Worm (Caenorhabditis elegans) whole organism, mixed stage, embryonic: ENCODE measurements around the gene pes-9.

ENCODE experiments used
- M03D4.4 ChIP-seq: sonication (generic microtip); optimal IDR thresholded peaks from 2 replicates; lab custom pipeline; 2017; ENCODE audit warnings: mild to moderate bottlenecking, missing genetic modification characterization, missing compliant biosample characterization
- bed-3 ChIP-seq: fragments of 200-800 bp; sonication (Bioruptor generic); optimal IDR thresholded peaks from 3 replicates; lab custom pipeline; 2018; ENCODE audit warnings: mild to moderate bottlenecking, missing genetic modification characterization, moderate library complexity, missing compliant biosample characterization
- ceh-39 ChIP-seq: fragments of 150-350 bp; optimal IDR thresholded peaks from 2 replicates; lab custom pipeline; 2014; ENCODE audit warnings: missing biosample characterization, missing genetic modification characterization
- ceh-43 ChIP-seq: fragments of 200-800 bp; sonication (Bioruptor generic); optimal IDR thresholded peaks from 2 replicates; lab custom pipeline; 2018; ENCODE audit warnings: mild to moderate bottlenecking, missing genetic modification characterization, moderate library complexity, missing compliant biosample characterization
- ceh-83 ChIP-seq: fragments of 200-800 bp; sonication (Bioruptor generic); optimal IDR thresholded peaks from 2 replicates; lab custom pipeline; 2018; ENCODE audit warnings: mild to moderate bottlenecking, missing genetic modification characterization, missing compliant biosample characterization
- cnd-1 ChIP-seq: fragments of 200-800 bp; sonication (Bioruptor generic); optimal IDR thresholded peaks from 2 replicates; lab custom pipeline; 2018; ENCODE audit warnings: mild to moderate bottlenecking, missing genetic modification characterization, missing compliant biosample characterization
- drap-1 ChIP-seq: fragments of 200-800 bp; sonication (Bioruptor generic); optimal IDR thresholded peaks from 3 replicates; lab custom pipeline; 2018; ENCODE audit warnings: mild to moderate bottlenecking, missing genetic modification characterization, missing compliant biosample characterization
- elt-1 ChIP-seq: sonication (generic microtip); optimal IDR thresholded peaks from 2 replicates; lab custom pipeline; 2017; ENCODE audit warnings: missing genetic modification characterization, mild to moderate bottlenecking, missing compliant biosample characterization, antibody characterized with exemption, moderate library complexity, borderline replicate concordance; ENCODE audit not compliant: insufficient read depth
- elt-3 ChIP-seq: fragments of 150-350 bp; optimal IDR thresholded peaks from 2 replicates; lab custom pipeline; 2014; ENCODE audit warnings: missing biosample characterization, missing genetic modification characterization
- flh-1 ChIP-seq: fragments of 200-800 bp; sonication (Bioruptor generic); optimal IDR thresholded peaks from 2 replicates; lab custom pipeline; 2018; ENCODE audit warnings: mild to moderate bottlenecking, missing genetic modification characterization, moderate library complexity, missing compliant biosample characterization
- ham-2 ChIP-seq: fragments of 200-800 bp; sonication (Bioruptor generic); optimal IDR thresholded peaks from 2 replicates; lab custom pipeline; 2018; ENCODE audit warnings: mild to moderate bottlenecking, missing genetic modification characterization, missing compliant biosample characterization
- hlh-1 ChIP-seq: fragments of 150-350 bp; optimal IDR thresholded peaks from 2 replicates; lab custom pipeline; 2014; ENCODE audit warnings: missing biosample characterization, missing genetic modification reagents, missing genetic modification characterization
- lin-13 ChIP-seq: fragments of 150-350 bp; optimal IDR thresholded peaks from 2 replicates; lab custom pipeline; 2014; ENCODE audit warnings: missing biosample characterization, missing genetic modification characterization
- lin-32 ChIP-seq: fragments of 200-800 bp; sonication (Bioruptor generic); optimal IDR thresholded peaks from 2 replicates; lab custom pipeline; 2018; ENCODE audit warnings: mild to moderate bottlenecking, missing genetic modification characterization, missing compliant biosample characterization
- lsy-2 ChIP-seq: fragments of 150-350 bp; optimal IDR thresholded peaks from 2 replicates; lab custom pipeline; 2014; ENCODE audit warnings: missing biosample characterization, missing genetic modification characterization
- mab-5 ChIP-seq: fragments of 150-350 bp; optimal IDR thresholded peaks from 2 replicates; lab custom pipeline; 2014; ENCODE audit warnings: missing biosample characterization, missing genetic modification characterization
- mep-1 ChIP-seq: fragments of 150-350 bp; optimal IDR thresholded peaks from 2 replicates; lab custom pipeline; 2017; ENCODE audit warnings: missing biosample characterization, missing genetic modification reagents, missing genetic modification characterization, inconsistent platforms
- mls-2 ChIP-seq: sonication (generic microtip); optimal IDR thresholded peaks from 2 replicates; lab custom pipeline; 2016; ENCODE audit warnings: mild to moderate bottlenecking, missing genetic modification characterization, moderate library complexity, missing compliant biosample characterization
- nhr-12 ChIP-seq: fragments of 150-350 bp; optimal IDR thresholded peaks from 2 replicates; lab custom pipeline; 2014; ENCODE audit warnings: missing biosample characterization, missing genetic modification characterization
- nhr-2 ChIP-seq: fragments of 150-350 bp; optimal IDR thresholded peaks from 2 replicates; lab custom pipeline; 2014; ENCODE audit warnings: missing biosample characterization, missing genetic modification characterization
- nhr-237 ChIP-seq: fragments of 150-350 bp; optimal IDR thresholded peaks from 2 replicates; lab custom pipeline; 2014; ENCODE audit warnings: missing biosample characterization, missing genetic modification characterization
- nhr-28 ChIP-seq: fragments of 150-350 bp; optimal IDR thresholded peaks from 2 replicates; lab custom pipeline; 2014; ENCODE audit warnings: missing biosample characterization, missing genetic modification characterization
- nhr-76 ChIP-seq: sonication (generic microtip); optimal IDR thresholded peaks from 2 replicates; lab custom pipeline; 2017; ENCODE audit warnings: missing biosample characterization, missing genetic modification characterization
- pha-4 ChIP-seq: fragments of 150-350 bp; optimal IDR thresholded peaks from 2 replicates; lab custom pipeline; 2018; ENCODE audit warnings: missing biosample characterization, missing genetic modification reagents, missing genetic modification characterization
- sem-2 ChIP-seq: fragments of 200-800 bp; sonication (Bioruptor generic); optimal IDR thresholded peaks from 2 replicates; lab custom pipeline; 2018; ENCODE audit warnings: mild to moderate bottlenecking, missing genetic modification characterization, missing compliant biosample characterization
- snpc-4 ChIP-seq: fragments of 150-350 bp; optimal IDR thresholded peaks from 2 replicates; lab custom pipeline; 2014; ENCODE audit warnings: missing biosample characterization, missing genetic modification characterization
- sptf-1 ChIP-seq: sonication (generic microtip); optimal IDR thresholded peaks from 2 replicates; lab custom pipeline; 2017; ENCODE audit warnings: mild to moderate bottlenecking, missing genetic modification characterization, moderate library complexity, missing compliant biosample characterization
- tbx-8 ChIP-seq: fragments of 200-800 bp; sonication (Bioruptor generic); optimal IDR thresholded peaks from 2 replicates; lab custom pipeline; 2018; ENCODE audit warnings: mild to moderate bottlenecking, missing genetic modification characterization, moderate library complexity, missing compliant biosample characterization
- unc-120 ChIP-seq: sonication (generic microtip); optimal IDR thresholded peaks from 2 replicates; lab custom pipeline; 2017; ENCODE audit warnings: missing genetic modification characterization, missing compliant biosample characterization; ENCODE audit not compliant: poor library complexity, severe bottlenecking
- unc-39 ChIP-seq: fragments of 150-350 bp; optimal IDR thresholded peaks from 2 replicates; lab custom pipeline; 2014; ENCODE audit warnings: missing biosample characterization, missing genetic modification characterization
- unc-62 ChIP-seq: fragments of 150-350 bp; optimal IDR thresholded peaks from 2 replicates; lab custom pipeline; 2014; ENCODE audit warnings: missing biosample characterization, missing genetic modification reagents, missing genetic modification characterization
- zip-8 ChIP-seq: fragments of 150-350 bp; optimal IDR thresholded peaks from 2 replicates; lab custom pipeline; 2014; ENCODE audit warnings: missing biosample characterization, missing genetic modification characterization

The pes-9 gene

DNA sequence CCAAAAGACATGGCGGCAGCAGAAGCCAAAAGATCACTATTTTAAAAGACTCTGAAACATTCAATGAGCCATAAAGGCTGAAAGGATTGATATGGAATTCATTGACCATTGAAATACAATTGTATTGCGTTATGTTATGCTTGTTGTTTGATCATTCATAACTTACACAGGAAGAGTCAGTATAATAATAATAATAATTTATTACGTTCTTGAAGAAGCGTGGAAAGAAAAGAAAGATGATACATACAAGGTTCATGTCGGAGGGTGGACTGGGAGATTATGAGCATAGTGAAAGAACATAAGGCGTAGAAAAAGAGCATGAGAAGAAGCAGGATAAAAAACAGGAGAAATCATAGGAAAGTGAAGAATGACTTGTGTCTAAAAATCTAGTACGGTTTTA, 43.2 kb upstream of the pes-9 start, which contains the start of gene F43D2.7:
TSS of gene F43D2.7 (minus strand) at position 101 of the 400 bp plus-strand sequence.
- TF ChIP-seq lin-32: no peak
- TF ChIP-seq cnd-1: no peak
- no peak for TF ChIP-seq M03D4.4
- TF ChIP-seq mab-5: no peak
- TF ChIP-seq nhr-76 (tag; lab: Kevin White, UChicago): no peak
- TF ChIP-seq elt-1: no peak
- no peak for TF ChIP-seq ceh-43 (GFP tag; lab: Kevin White, UChicago)
- no peak for TF ChIP-seq unc-39
- TF ChIP-seq mls-2 (tag; lab: Kevin White, UChicago): no peak
- TF ChIP-seq ceh-83 (GFP tag; lab: Kevin White, UChicago): no peak
- TF ChIP-seq tbx-8 (GFP tag; lab: Kevin White, UChicago): no peak
- TF ChIP-seq ceh-39: no peak
- no peak for TF ChIP-seq ham-2 (GFP tag; lab: Kevin White, UChicago)
- no peak for TF ChIP-seq elt-3 (tag; lab: Kevin White, UChicago)
- no peak for TF ChIP-seq sptf-1 (tag; lab: Kevin White, UChicago)
- no peak for TF ChIP-seq sem-2
- TF ChIP-seq nhr-28 (tag; lab: Kevin White, UChicago): no peak

DNA sequence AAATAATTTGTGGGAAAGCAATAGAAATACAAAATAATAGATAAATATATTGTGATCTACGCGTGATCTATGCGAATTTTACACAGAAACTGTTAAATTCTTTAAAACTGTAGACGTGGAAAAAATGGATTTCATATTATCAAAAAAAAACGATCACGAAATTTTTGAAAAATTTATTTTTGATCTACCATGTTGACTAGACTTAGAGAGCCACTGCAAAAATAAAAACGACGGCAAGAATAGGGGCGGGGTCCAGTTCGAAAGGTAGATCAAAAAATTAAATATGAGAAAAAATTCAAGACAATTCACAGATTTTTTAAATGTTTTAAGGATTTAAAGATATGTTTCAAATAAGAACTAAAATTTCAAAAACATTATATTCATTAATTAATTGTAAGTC, 41.2 kb upstream of the pes-9 start:
- TF ChIP-seq ceh-43 (GFP tag; lab: Kevin White, UChicago) (no peak), lsy-2 (tag; lab: Kevin White, UChicago) (no peak), unc-39 (no peak), nhr-76 (tag; lab: Kevin White, UChicago) (no peak), ham-2 (GFP tag; lab: Kevin White, UChicago) (no peak), ceh-39 (no peak), drap-1 (GFP tag; lab: Kevin White, UChicago) (no peak), unc-120 (tag; lab: Kevin White, UChicago) (no peak), tbx-8 (GFP tag; lab: Kevin White, UChicago) (no peak)

DNA sequence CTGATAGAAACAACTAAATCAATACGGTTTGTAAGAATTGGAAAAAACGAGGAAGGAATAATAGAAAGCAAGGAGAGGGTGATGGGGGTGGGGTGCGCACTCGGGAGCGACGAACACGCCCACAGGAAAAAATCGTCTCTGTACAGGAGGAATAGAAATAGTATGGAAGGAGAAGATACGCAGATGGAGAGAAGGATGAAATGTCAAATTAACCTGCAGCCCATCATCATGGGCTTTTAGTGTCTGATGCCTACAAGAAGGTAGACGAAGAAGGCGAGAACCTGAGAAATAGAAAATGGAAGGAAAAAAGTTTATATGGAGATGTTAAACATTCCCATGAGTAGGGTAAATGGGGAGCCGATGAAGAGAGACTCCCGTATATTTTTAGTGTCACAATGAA, 38.3 kb upstream of the pes-9 start, which contains the start of gene F43D2.6:
TSS of gene F43D2.6 (minus strand) at position 62 of the 400 bp plus-strand sequence.
- TF ChIP-seq sptf-1 (tag; lab: Kevin White, UChicago): no peak
- TF ChIP-seq sem-2: no peak
- no peak for TF ChIP-seq snpc-4
- no peak for TF ChIP-seq mab-5
- TF ChIP-seq ceh-43 (GFP tag; lab: Kevin White, UChicago): no peak
- TF ChIP-seq drap-1 (GFP tag; lab: Kevin White, UChicago): no peak
- no peak for TF ChIP-seq lsy-2 (tag; lab: Kevin White, UChicago)
- no peak for TF ChIP-seq elt-1
- no peak for TF ChIP-seq unc-62 (GFP tag; lab: Kevin White, UChicago)
- no peak for TF ChIP-seq M03D4.4
- no peak for TF ChIP-seq bed-3 (GFP tag; lab: Kevin White, UChicago)
- TF ChIP-seq, all 35 proteins: peak for 0

DNA sequence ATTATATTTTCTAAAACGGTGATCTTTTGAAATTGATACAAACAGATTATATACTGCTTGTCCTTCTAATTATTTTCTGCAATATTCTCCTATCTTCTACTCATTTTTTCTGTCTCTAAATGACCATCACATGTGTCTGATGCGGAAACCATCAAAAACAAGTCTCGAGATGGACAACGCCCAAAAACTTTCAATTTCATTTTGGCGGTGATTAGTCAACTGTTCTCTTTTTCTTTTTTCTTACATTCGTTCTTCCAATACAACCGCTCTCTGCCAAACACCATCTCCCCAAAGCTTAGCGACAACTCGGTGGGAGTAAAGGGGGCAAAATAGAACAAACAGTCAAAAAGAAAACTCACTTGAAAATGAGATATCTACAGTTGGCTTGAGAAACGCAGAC, 36.5 kb upstream of the pes-9 start:
- TF ChIP-seq nhr-2 (tag; lab: Kevin White, UChicago): no peak
- no peak for TF ChIP-seq lsy-2 (tag; lab: Kevin White, UChicago)
- TF ChIP-seq zip-8: no peak
- TF ChIP-seq flh-1 (GFP tag; lab: Kevin White, UChicago): no peak
- no peak for TF ChIP-seq drap-1 (GFP tag; lab: Kevin White, UChicago)
- TF ChIP-seq mls-2 (tag; lab: Kevin White, UChicago): no peak
- no peak for TF ChIP-seq lin-32
- no peak for TF ChIP-seq nhr-12 (tag; lab: Kevin White, UChicago)

DNA sequence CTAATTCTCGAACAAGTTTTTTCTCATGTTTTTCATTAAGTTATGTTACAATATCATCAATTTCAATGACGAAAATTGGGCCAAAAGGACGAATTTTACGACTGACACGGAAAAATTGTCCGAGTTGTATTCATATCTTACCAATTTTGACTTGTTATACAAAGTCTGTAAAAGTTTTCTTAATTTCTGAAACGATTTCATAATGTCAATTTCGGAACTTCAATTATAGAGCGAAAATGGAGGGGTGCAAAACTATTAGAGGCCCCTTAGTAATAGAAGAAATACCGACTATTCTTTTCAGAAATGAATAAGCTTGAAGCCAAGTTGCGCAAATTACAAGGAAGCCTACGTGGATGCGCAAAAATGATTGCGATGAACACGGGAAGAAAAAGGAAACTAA, 34.8 kb upstream of the pes-9 start, which contains the start of gene F43D2.3:
TSS of gene F43D2.3 (plus strand) at position 301 of the 400 bp plus-strand sequence.
- no peak for TF ChIP-seq lsy-2 (tag; lab: Kevin White, UChicago)
- TF ChIP-seq mep-1 (tag; lab: Kevin White, UChicago): no peak
- no peak for TF ChIP-seq sem-2
- no peak for TF ChIP-seq lin-13 (tag; lab: Kevin White, UChicago)
- TF ChIP-seq, all 35 proteins: peak for 0

DNA sequence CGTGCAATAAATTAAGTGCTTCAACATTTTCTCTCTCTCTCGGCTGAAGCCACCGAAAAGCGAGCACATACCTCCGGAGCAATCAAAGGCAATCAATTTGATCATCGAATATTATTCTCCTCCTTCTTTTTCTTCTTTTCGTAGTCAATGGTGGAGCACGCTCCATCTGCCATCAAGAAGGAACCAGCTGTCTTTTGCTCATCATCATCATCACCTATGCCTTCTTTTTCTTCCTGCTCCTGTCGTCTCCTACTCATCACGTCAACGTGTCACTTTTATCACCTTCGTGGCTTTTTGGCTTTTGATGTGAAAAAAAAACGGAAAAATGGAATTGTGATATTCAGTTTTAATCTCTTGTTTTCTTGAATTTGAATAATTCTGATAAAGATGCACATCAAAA, 28.8 kb upstream of the pes-9 start:
- TF ChIP-seq lin-13 (tag; lab: Kevin White, UChicago) (no peak), nhr-237 (tag; lab: Kevin White, UChicago) (no peak), mls-2 (tag; lab: Kevin White, UChicago) (no peak), nhr-76 (tag; lab: Kevin White, UChicago) (no peak), lin-32 (no peak), elt-1 (no peak), drap-1 (GFP tag; lab: Kevin White, UChicago) (no peak), ham-2 (GFP tag; lab: Kevin White, UChicago) (no peak), elt-3 (tag; lab: Kevin White, UChicago) (no peak), unc-39 (no peak), sem-2 (no peak), ceh-39 (no peak), hlh-1 (tag; lab: Kevin White, UChicago) (peak; percentile 80), flh-1 (GFP tag; lab: Kevin White, UChicago) (no peak), pha-4 (tag; lab: Kevin White, UChicago) (no peak), mep-1 (tag; lab: Kevin White, UChicago) (no peak), unc-120 (tag; lab: Kevin White, UChicago) (peak; percentile 54), unc-62 (GFP tag; lab: Kevin White, UChicago) (peak; percentile 95), tbx-8 (GFP tag; lab: Kevin White, UChicago) (no peak), mab-5 (no peak), lsy-2 (tag; lab: Kevin White, UChicago) (no peak), nhr-28 (tag; lab: Kevin White, UChicago) (no peak), nhr-2 (tag; lab: Kevin White, UChicago) (no peak), ceh-43 (GFP tag; lab: Kevin White, UChicago) (no peak), sptf-1 (tag; lab: Kevin White, UChicago) (no peak)
